Worm (Caenorhabditis elegans) whole organism, L2 larva: ENCODE data around the gene srh-281.

ENCODE experiments used
- C34F6.9 ChIP-seq: fragments of 150-350 bp; optimal IDR thresholded peaks from 2 replicates; lab custom pipeline; 2014; ENCODE audit warnings: missing biosample characterization, missing genetic modification characterization
- F13H6.1 ChIP-seq: sonication (generic microtip); optimal IDR thresholded peaks from 2 replicates; lab custom pipeline; 2016; ENCODE audit warnings: missing genetic modification characterization, missing compliant biosample characterization
- Y55F3AM.14 ChIP-seq: fragments of 200-800 bp; sonication (Bioruptor generic); optimal IDR thresholded peaks from 2 replicates; lab custom pipeline; 2018; ENCODE audit warnings: mild to moderate bottlenecking, missing genetic modification characterization, missing compliant biosample characterization
- ZK546.5 ChIP-seq: sonication (generic microtip); optimal IDR thresholded peaks from 2 replicates; lab custom pipeline; 2017; ENCODE audit warnings: missing biosample characterization, missing genetic modification characterization
- alr-1 ChIP-seq: fragments of 150-350 bp; optimal IDR thresholded peaks from 2 replicates; lab custom pipeline; 2014; ENCODE audit warnings: missing biosample characterization, missing genetic modification characterization
- aly-2 ChIP-seq: fragments of 150-350 bp; optimal IDR thresholded peaks from 2 replicates; lab custom pipeline; 2014; ENCODE audit warnings: missing biosample characterization, missing genetic modification characterization
- ama-1 ChIP-seq: fragments of 150-350 bp; optimal IDR thresholded peaks from 2 replicates; lab custom pipeline; 2018; ENCODE audit warnings: inconsistent platforms
- ceh-82 ChIP-seq: fragments of 150-350 bp; optimal IDR thresholded peaks from 2 replicates; lab custom pipeline; 2014; ENCODE audit warnings: missing biosample characterization, missing genetic modification characterization
- crh-2 ChIP-seq: sonication (generic microtip); optimal IDR thresholded peaks from 2 replicates; lab custom pipeline; 2017; ENCODE audit warnings: missing biosample characterization, missing genetic modification characterization
- dmd-4 ChIP-seq: sonication (generic microtip); optimal IDR thresholded peaks from 2 replicates; lab custom pipeline; 2017; ENCODE audit warnings: missing biosample characterization, missing genetic modification characterization
- egl-27 ChIP-seq: sonication (generic microtip); optimal IDR thresholded peaks from 3 replicates; lab custom pipeline; 2017; ENCODE audit warnings: missing biosample characterization, missing genetic modification reagents, missing genetic modification characterization
- elt-1 ChIP-seq: fragments of 150-350 bp; optimal IDR thresholded peaks from 2 replicates; lab custom pipeline; 2014; ENCODE audit warnings: missing biosample characterization, missing genetic modification characterization
- elt-3 ChIP-seq: sonication (generic microtip); optimal IDR thresholded peaks from 2 replicates; lab custom pipeline; 2017; ENCODE audit warnings: missing biosample characterization, missing genetic modification characterization
- fos-1 ChIP-seq: fragments of 150-350 bp; optimal IDR thresholded peaks from 2 replicates; lab custom pipeline; 2014; ENCODE audit warnings: missing biosample characterization, missing genetic modification characterization
- gmeb-1 ChIP-seq: fragments of 150-350 bp; optimal IDR thresholded peaks from 2 replicates; lab custom pipeline; 2014; ENCODE audit warnings: missing biosample characterization, missing genetic modification characterization
- lin-13 ChIP-seq: fragments of 150-350 bp; optimal IDR thresholded peaks from 2 replicates; lab custom pipeline; 2014; ENCODE audit warnings: missing biosample characterization, missing genetic modification reagents, missing genetic modification characterization
- lin-39 ChIP-seq: fragments of 150-350 bp; optimal IDR thresholded peaks from 2 replicates; lab custom pipeline; 2014; ENCODE audit warnings: missing biosample characterization, missing genetic modification reagents, missing genetic modification characterization
- lsy-2 ChIP-seq, 2 experiments: fragments of 150-350 bp in 1 of 2; sonication (generic microtip) in 1 of 2; optimal IDR thresholded peaks; 2 replicates each; lab custom pipeline; 2014 to 2017; ENCODE audit warnings: missing biosample characterization in 2 of 2, missing genetic modification characterization in 2 of 2
- mab-5 ChIP-seq: fragments of 150-350 bp; optimal IDR thresholded peaks from 2 replicates; lab custom pipeline; 2014; ENCODE audit warnings: missing biosample characterization, missing genetic modification characterization
- mbf-1 ChIP-seq: sonication (generic microtip); optimal IDR thresholded peaks from 2 replicates; lab custom pipeline; 2017; ENCODE audit warnings: missing biosample characterization, missing genetic modification characterization
- mdl-1 ChIP-seq, 2 experiments: fragments of 150-350 bp in 1 of 2; sonication (generic microtip) in 1 of 2; optimal IDR thresholded peaks; 2 replicates each; lab custom pipeline; 2017; ENCODE audit warnings: missing biosample characterization in 2 of 2, missing genetic modification characterization in 2 of 2
- nhr-12 ChIP-seq: fragments of 150-350 bp; optimal IDR thresholded peaks from 2 replicates; lab custom pipeline; 2014; ENCODE audit warnings: missing biosample characterization, missing genetic modification characterization
- nhr-129 ChIP-seq: fragments of 150-350 bp; optimal IDR thresholded peaks from 2 replicates; lab custom pipeline; 2014; ENCODE audit warnings: missing biosample characterization, missing genetic modification characterization
- nhr-21 ChIP-seq: fragments of 150-350 bp; optimal IDR thresholded peaks from 2 replicates; lab custom pipeline; 2014; ENCODE audit warnings: missing biosample characterization, missing genetic modification characterization
- nhr-237 ChIP-seq: fragments of 150-350 bp; optimal IDR thresholded peaks from 2 replicates; lab custom pipeline; 2014; ENCODE audit warnings: missing biosample characterization, missing genetic modification characterization
- nhr-6 ChIP-seq: fragments of 150-350 bp; optimal IDR thresholded peaks from 2 replicates; lab custom pipeline; 2014; ENCODE audit warnings: missing biosample characterization, missing genetic modification characterization
- nhr-77 ChIP-seq: fragments of 150-350 bp; optimal IDR thresholded peaks from 2 replicates; lab custom pipeline; 2014; ENCODE audit warnings: missing biosample characterization, missing genetic modification characterization
- peb-1 ChIP-seq: fragments of 150-350 bp; optimal IDR thresholded peaks from 2 replicates; lab custom pipeline; 2014; ENCODE audit warnings: missing biosample characterization, missing genetic modification characterization
- sem-4 ChIP-seq: fragments of 150-350 bp; optimal IDR thresholded peaks from 2 replicates; lab custom pipeline; 2014; ENCODE audit warnings: missing biosample characterization, missing genetic modification reagents, missing genetic modification characterization
- sma-3 ChIP-seq: sonication (generic microtip); optimal IDR thresholded peaks from 2 replicates; lab custom pipeline; 2016; ENCODE audit warnings: missing genetic modification reagents, missing genetic modification characterization, missing compliant biosample characterization
- sma-9 ChIP-seq, 2 experiments: fragments of 150-350 bp in 1 of 2; sonication (generic microtip) in 1 of 2; optimal IDR thresholded peaks; 2 replicates each; lab custom pipeline; 2014 to 2016; ENCODE audit warnings: missing genetic modification characterization in 2 of 2, mild to moderate bottlenecking in 1 of 2, missing biosample characterization in 1 of 2, missing compliant biosample characterization in 1 of 2, missing genetic modification reagents in 1 of 2, moderate library complexity in 1 of 2
- snpc-4 ChIP-seq: fragments of 150-350 bp; optimal IDR thresholded peaks from 2 replicates; lab custom pipeline; 2014; ENCODE audit warnings: missing biosample characterization, missing genetic modification characterization
- unc-39 ChIP-seq: fragments of 150-350 bp; optimal IDR thresholded peaks from 2 replicates; lab custom pipeline; 2014; ENCODE audit warnings: missing biosample characterization, missing genetic modification characterization
- unc-55 ChIP-seq: fragments of 150-350 bp; sonication (generic microtip); optimal IDR thresholded peaks from 3 replicates; lab custom pipeline; 2014; ENCODE audit warnings: missing biosample characterization, missing genetic modification reagents, missing genetic modification characterization
- ztf-1 ChIP-seq: fragments of 200-800 bp; sonication (Bioruptor generic); conservative IDR thresholded peaks from 2 replicates; pipeline ENCODE4 v1.3.6; 2022; ENCODE audit warnings: missing genetic modification characterization, missing compliant biosample characterization
- ztf-11 ChIP-seq: sonication (generic microtip); optimal IDR thresholded peaks from 2 replicates; lab custom pipeline; 2017; ENCODE audit warnings: missing biosample characterization, missing genetic modification characterization
- ztf-4 ChIP-seq: fragments of 150-350 bp; optimal IDR thresholded peaks from 2 replicates; lab custom pipeline; 2014; ENCODE audit warnings: missing biosample characterization, missing genetic modification characterization

srh-281 gene

ce11 chrV:16159594-16159993 lies 31.0 kb upstream of the srh-281 start, which contains the start of gene F10A3.17:
F10A3.17 (minus strand) TSS chrV:16159694.
- TF ChIP-seq ztf-1 (GFP tag; lab: Robert Waterston, UW) (no peak), nhr-237 (tag; lab: Kevin White, UChicago) (no peak), lsy-2 (tag; optimal IDR thresholded peaks at IDR 0.05; lab: Kevin White, UChicago) (no peak), gmeb-1 (tag; lab: Kevin White, UChicago) (no peak), ZK546.5 (tag; lab: Kevin White, UChicago) (no peak), fos-1 (tag; lab: Kevin White, UChicago) (no peak), ceh-82 (tag; lab: Kevin White, UChicago) (no peak), nhr-77 (tag; lab: Kevin White, UChicago) (no peak)

- TF ChIP-seq fos-1 (tag; lab: Kevin White, UChicago) (peak; percentile 62), lin-39 (tag; lab: Kevin White, UChicago) (no peak), nhr-129 (tag; lab: Kevin White, UChicago) (peak; percentile 83), gmeb-1 (tag; lab: Kevin White, UChicago) (no peak), ztf-4 (no peak), unc-55 (peak; percentile 56)
Observed at ce11 chrV:16160087-16160486, 30.5 kb upstream of the srh-281 start.

ce11 chrV:16162124-16162735 lies 28.4 kb upstream of the srh-281 start, which contains the start of the genes str-109 and F10A3.11:
str-109 (minus strand) TSS chrV:16162224.
F10A3.11 (plus strand) TSS chrV:16162685.
- TF ChIP-seq unc-39 (tag; lab: Kevin White, UChicago), result no peak
- TF ChIP-seq ztf-4, result no peak
- TF ChIP-seq ama-1 (lab: Kevin White, UChicago), result no peak
- TF ChIP-seq sma-3 (GFP tag; lab: Kevin White, UChicago), result no peak
- no peak for TF ChIP-seq nhr-6 (tag; lab: Kevin White, UChicago)
- no peak for TF ChIP-seq lsy-2 (tag; optimal IDR thresholded peaks at IDR 0.05; lab: Kevin White, UChicago)
- TF ChIP-seq mab-5 (tag; lab: Kevin White, UChicago), result no peak
- no peak for TF ChIP-seq C34F6.9 (tag; lab: Kevin White, UChicago)
- TF ChIP-seq nhr-12 (tag; lab: Kevin White, UChicago), result no peak
- TF ChIP-seq unc-55, result no peak
- no peak for TF ChIP-seq peb-1 (tag; lab: Kevin White, UChicago)
- TF ChIP-seq elt-3 (tag; lab: Kevin White, UChicago), result no peak
- no peak for TF ChIP-seq Y55F3AM.14 (GFP tag; lab: Kevin White, UChicago)
- no peak for TF ChIP-seq ztf-1 (GFP tag; lab: Robert Waterston, UW)
- TF ChIP-seq ztf-11 (tag; lab: Kevin White, UChicago), result no peak
- TF ChIP-seq crh-2 (tag; lab: Kevin White, UChicago), result no peak

ce11 chrV:16163719-16164118 lies 26.9 kb upstream of the srh-281 start, which contains the start of gene F10A3.12:
F10A3.12 (plus strand) TSS chrV:16164019.
- TF ChIP-seq ztf-11 (tag; lab: Kevin White, UChicago) (no peak), aly-2 (no peak), lin-13 (GFP tag; lab: Kevin White, UChicago) (no peak), egl-27 (tag; lab: Kevin White, UChicago) (no peak), nhr-129 (tag; lab: Kevin White, UChicago) (no peak), F13H6.1 (tag; lab: Kevin White, UChicago) (no peak), fos-1 (tag; lab: Kevin White, UChicago) (no peak), sma-9 (GFP tag; optimal IDR thresholded peaks at IDR 0.05; lab: Kevin White, UChicago) (no peak), sma-9 (tag; optimal IDR thresholded peaks at IDR 0.05; lab: Kevin White, UChicago) (no peak), dmd-4 (tag; lab: Kevin White, UChicago) (no peak), sem-4 (tag; lab: Kevin White, UChicago) (no peak), elt-1 (tag; lab: Kevin White, UChicago) (no peak), Y55F3AM.14 (GFP tag; lab: Kevin White, UChicago) (no peak), mdl-1 (tag; optimal IDR thresholded peaks at IDR 0.05; lab: Kevin White, UChicago) (no peak)

ce11 chrV:16165936-16166335 lies 24.6 kb upstream of the srh-281 start, which contains the start of gene str-108:
str-108 (plus strand) TSS chrV:16166236.
- TF ChIP-seq egl-27 (tag; lab: Kevin White, UChicago) (no peak), mab-5 (tag; lab: Kevin White, UChicago) (no peak), lin-13 (GFP tag; lab: Kevin White, UChicago) (no peak), ama-1 (lab: Kevin White, UChicago) (no peak), nhr-21 (tag; lab: Kevin White, UChicago) (no peak), snpc-4 (tag; lab: Kevin White, UChicago) (no peak), ztf-11 (tag; lab: Kevin White, UChicago) (no peak), alr-1 (tag; lab: Kevin White, UChicago) (no peak), ztf-4 (no peak), unc-55 (no peak), mbf-1 (tag; lab: Kevin White, UChicago) (no peak), F13H6.1 (tag; lab: Kevin White, UChicago) (no peak), ZK546.5 (tag; lab: Kevin White, UChicago) (no peak)
